Fruit fly (Drosophila melanogaster) whole organism, prepupa: ENCODE data around the gene fz2.

ENCODE experiments used
- Blimp-1 ChIP-seq: fragments of 200-800 bp; sonication (Bioruptor generic); optimal IDR thresholded peaks from 3 replicates; lab custom pipeline; 2017; ENCODE audit warnings: missing biosample characterization, missing genetic modification characterization, mild to moderate bottlenecking, moderate library complexity, missing genetic modification reagents
- CG10669 ChIP-seq: fragments of 200-800 bp; sonication (Bioruptor generic); optimal IDR thresholded peaks from 3 replicates; lab custom pipeline; 2018; ENCODE audit warnings: missing biosample characterization, mild to moderate bottlenecking, missing genetic modification characterization, moderate library complexity
- CG1621 ChIP-seq: fragments of 200-800 bp; sonication (Bioruptor generic); optimal IDR thresholded peaks from 3 replicates; lab custom pipeline; 2018; ENCODE audit warnings: missing biosample characterization, mild to moderate bottlenecking, missing genetic modification characterization
- CG4318 ChIP-seq: fragments of 200-800 bp; sonication (Bioruptor generic); optimal IDR thresholded peaks from 3 replicates; lab custom pipeline; 2017; ENCODE audit warnings: missing biosample characterization, mild to moderate bottlenecking, missing genetic modification characterization
- CG7368 ChIP-seq: fragments of 200-800 bp; sonication (Bioruptor generic); optimal IDR thresholded peaks from 3 replicates; lab custom pipeline; 2016; ENCODE audit warnings: missing biosample characterization, missing genetic modification characterization
- Eip78C ChIP-seq: fragments of 200-800 bp; sonication (Bioruptor generic); peaks from one replicate; lab custom pipeline; 2016; ENCODE audit warnings: missing biosample characterization, missing genetic modification characterization
- Gug ChIP-seq: fragments of 200-800 bp; sonication (Bioruptor generic); IDR thresholded peaks from 2 replicates; pipeline ENCODE4 v1.3.6; 2022; ENCODE audit warnings: missing biosample characterization, missing genetic modification characterization
- OdsH ChIP-seq: fragments of 200-800 bp; sonication (Bioruptor generic); optimal IDR thresholded peaks from 3 replicates; lab custom pipeline; 2016; ENCODE audit warnings: missing biosample characterization, missing genetic modification characterization
- Sox15 ChIP-seq: fragments of 200-800 bp; sonication (Bioruptor generic); optimal IDR thresholded peaks from 3 replicates; lab custom pipeline; 2016; ENCODE audit warnings: missing biosample characterization, missing genetic modification characterization
- fd59A ChIP-seq: fragments of 200-800 bp; sonication (Bioruptor generic); optimal IDR thresholded peaks from 2 replicates; lab custom pipeline; 2017; ENCODE audit warnings: missing biosample characterization, mild to moderate bottlenecking, missing genetic modification characterization, missing genetic modification reagents
- fd85E ChIP-seq: fragments of 200-800 bp; sonication (Bioruptor generic); optimal IDR thresholded peaks from 3 replicates; lab custom pipeline; 2016; ENCODE audit warnings: missing biosample characterization, missing genetic modification characterization
- fkh ChIP-seq: fragments of 200-800 bp; sonication (Bioruptor generic); optimal IDR thresholded peaks from 3 replicates; lab custom pipeline; 2017; ENCODE audit warnings: missing biosample characterization, mild to moderate bottlenecking, missing genetic modification characterization, moderate library complexity

- TF ChIP-seq fd59A (GFP tag; lab: Kevin White, UChicago) (no peak), fkh (GFP tag; lab: Kevin White, UChicago) (no peak), OdsH (GFP tag; lab: Kevin White, UChicago) (peak; percentile 47), Sox15 (peak; percentile 11), Gug (GFP tag; lab: Robert Waterston, UW) (0 out of 2 replicates have a peak, but pooled peaks have one; percentile 17), CG10669 (GFP tag; lab: Kevin White, UChicago) (peak; percentile 53), CG1621 (tag; lab: Kevin White, UChicago) (peak; percentile 47), CG7368 (GFP tag; lab: Kevin White, UChicago) (peak; percentile 15), Blimp-1 (GFP tag; lab: Kevin White, UChicago) (no peak), CG4318 (GFP tag; lab: Kevin White, UChicago) (no peak), fd85E (no peak), Eip78C (GFP tag; lab: Kevin White, UChicago) (peak; percentile 84)
Observed at dm6 chr3L:19190791-19191190, 44.4 kb downstream of the fz2 start.
